Fruit fly (Drosophila melanogaster): ENCODE results near the gene Tim9b.

The Tim9b gene

DNA sequence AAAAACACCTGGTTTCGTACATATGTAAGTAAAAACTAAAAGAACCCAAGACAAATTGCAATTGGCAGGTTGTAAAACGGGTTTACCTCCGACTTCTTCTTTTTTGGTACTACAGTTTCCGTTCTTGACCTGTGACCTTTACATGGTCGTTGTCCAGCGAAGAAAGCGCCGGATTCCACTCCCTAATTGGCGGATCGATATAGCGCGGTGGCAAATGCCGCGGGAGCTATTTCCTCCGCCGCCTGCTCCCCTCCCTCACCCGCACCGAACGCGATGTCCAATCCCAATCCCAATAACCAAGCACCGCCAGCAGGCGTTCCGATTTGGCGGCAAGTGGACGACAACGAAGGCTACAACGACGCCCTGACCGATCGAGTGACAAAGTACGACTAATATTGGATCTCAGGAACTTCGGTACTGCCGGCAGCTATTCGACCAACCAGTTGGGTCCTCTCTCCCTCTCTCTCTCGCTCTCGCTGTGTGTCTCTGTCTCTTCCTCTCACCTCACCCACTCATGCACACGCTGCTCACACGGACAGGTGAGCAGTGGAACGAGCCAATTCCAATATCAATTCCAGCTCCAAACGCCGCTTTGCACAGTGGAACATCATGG, 44.4 kb upstream of the Tim9b start:
- no peak for TF ChIP-seq Rel (GFP tag; optimal IDR thresholded peaks at IDR 0.05)
- TF ChIP-seq Rel (tag; optimal IDR thresholded peaks at IDR 0.05) = no peak
- TF ChIP-seq dl (GFP tag; optimal IDR thresholded peaks at IDR 0.05; ENCODE audit: insufficient read depth in 1 of 2, partially characterized antibody in 2 of 2) = peak in 1 of 2 experiments; percentile 74
- TF ChIP-seq Hnf4 (GFP tag; optimal IDR thresholded peaks at IDR 0.05) = no peak
- TF ChIP-seq pan (optimal IDR thresholded peaks at IDR 0.05) = no peak
- no peak for TF ChIP-seq usp (GFP tag; optimal IDR thresholded peaks at IDR 0.05)
- no peak for TF ChIP-seq Mio (GFP tag; optimal IDR thresholded peaks at IDR 0.05)
- peak; percentile 85 for TF ChIP-seq Vsx2 (GFP tag; optimal IDR thresholded peaks at IDR 0.05; ENCODE audit: partially characterized antibody)
- no peak for TF ChIP-seq OdsH (GFP tag; optimal IDR thresholded peaks at IDR 0.05)
- TF ChIP-seq N (GFP tag; optimal IDR thresholded peaks at IDR 0.05) = no peak
- TF ChIP-seq jim (GFP tag; optimal IDR thresholded peaks at IDR 0.05) = no peak
- TF ChIP-seq Hr83 (GFP tag; optimal IDR thresholded peaks at IDR 0.05; ENCODE audit: poor library complexity, severe bottlenecking) = peak; percentile 53
- no peak for TF ChIP-seq GATAd (GFP tag; optimal IDR thresholded peaks at IDR 0.05)
- no peak for TF ChIP-seq fru (GFP tag; optimal IDR thresholded peaks at IDR 0.05)
- TF ChIP-seq Dfd (GFP tag; optimal IDR thresholded peaks at IDR 0.05) = no peak
- TF ChIP-seq HLH106 (tag; optimal IDR thresholded peaks at IDR 0.05) = no peak
- peak; percentile 90 for TF ChIP-seq Dif (GFP tag; optimal IDR thresholded peaks at IDR 0.05; ENCODE audit: partially characterized antibody)
- no peak for TF ChIP-seq Jra (GFP tag; optimal IDR thresholded peaks at IDR 0.05)

DNA sequence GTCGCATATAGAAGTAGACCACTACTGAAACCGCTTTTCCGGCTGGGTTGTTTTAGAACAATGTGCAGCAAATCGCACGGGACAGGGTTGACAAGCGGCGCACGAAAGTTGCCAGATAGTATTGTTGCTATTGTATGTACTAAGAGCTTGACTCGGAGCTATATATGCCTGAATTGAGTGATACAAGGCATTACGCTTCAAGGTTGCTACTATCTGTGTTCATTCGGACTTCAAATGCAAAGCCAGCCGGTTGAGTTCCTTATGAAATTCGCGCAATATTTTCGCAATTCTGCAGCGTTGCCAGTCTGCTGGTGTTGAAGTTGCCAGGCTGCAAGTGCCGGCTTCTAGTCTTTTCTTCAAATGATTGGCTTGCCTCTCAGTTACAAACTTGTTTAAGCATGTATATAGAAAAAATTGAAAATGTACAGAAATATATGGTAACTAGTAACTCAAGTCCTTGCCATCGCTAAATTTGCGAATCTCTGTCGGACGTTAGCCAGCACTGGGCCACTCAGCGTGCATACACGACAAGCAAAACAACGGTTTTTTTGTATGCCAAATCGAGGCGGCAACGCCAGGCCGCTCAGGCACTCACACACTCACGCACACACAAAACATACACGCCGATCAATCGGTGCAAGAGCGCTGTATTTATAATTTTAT, 33.6 kb upstream of the Tim9b start, which contains the start of the genes Ranbp21 and Elys:
Gene Ranbp21, minus strand, starts transcription at position 513 of the 663 bp plus-strand sequence.
Gene Elys, plus strand, starts transcription at position 549 of the 663 bp plus-strand sequence.
- TF ChIP-seq ey (GFP tag; optimal IDR thresholded peaks at IDR 0.05) (peak; percentile 59), foxo (GFP tag; optimal IDR thresholded peaks at IDR 0.05) (peak in 1 of 2 experiments; percentile 66), fru (GFP tag; optimal IDR thresholded peaks at IDR 0.05) (no peak), h (GFP tag; optimal IDR thresholded peaks at IDR 0.05) (no peak), Hnf4 (GFP tag; optimal IDR thresholded peaks at IDR 0.05) (no peak), Sp1 (GFP tag; optimal IDR thresholded peaks at IDR 0.05) (peak; percentile 24), Rel (GFP tag; optimal IDR thresholded peaks at IDR 0.05) (no peak), Rel (tag; optimal IDR thresholded peaks at IDR 0.05) (no peak), sv (GFP tag; optimal IDR thresholded peaks at IDR 0.05) (peak; percentile 0), psq (GFP tag; optimal IDR thresholded peaks at IDR 0.05) (peak; percentile 40), woc (GFP tag; optimal IDR thresholded peaks at IDR 0.05) (no peak), Mio (GFP tag; optimal IDR thresholded peaks at IDR 0.05) (no peak), jim (GFP tag; optimal IDR thresholded peaks at IDR 0.05) (no peak), OdsH (GFP tag; optimal IDR thresholded peaks at IDR 0.05) (no peak), Myc (optimal IDR thresholded peaks at IDR 0.05) (no peak), HLH106 (tag; optimal IDR thresholded peaks at IDR 0.05) (peak; percentile 56), Jra (GFP tag; optimal IDR thresholded peaks at IDR 0.05) (no peak), N (GFP tag; optimal IDR thresholded peaks at IDR 0.05) (no peak), CG9705 (GFP tag; optimal IDR thresholded peaks at IDR 0.05) (peak; percentile 44), Abd-B (GFP tag; optimal IDR thresholded peaks at IDR 0.05) (no peak), Dif (GFP tag; optimal IDR thresholded peaks at IDR 0.05; ENCODE audit: partially characterized antibody) (no peak), CG32264 (GFP tag; optimal IDR thresholded peaks at IDR 0.05) (no peak), Dfd (GFP tag; optimal IDR thresholded peaks at IDR 0.05) (no peak)

DNA sequence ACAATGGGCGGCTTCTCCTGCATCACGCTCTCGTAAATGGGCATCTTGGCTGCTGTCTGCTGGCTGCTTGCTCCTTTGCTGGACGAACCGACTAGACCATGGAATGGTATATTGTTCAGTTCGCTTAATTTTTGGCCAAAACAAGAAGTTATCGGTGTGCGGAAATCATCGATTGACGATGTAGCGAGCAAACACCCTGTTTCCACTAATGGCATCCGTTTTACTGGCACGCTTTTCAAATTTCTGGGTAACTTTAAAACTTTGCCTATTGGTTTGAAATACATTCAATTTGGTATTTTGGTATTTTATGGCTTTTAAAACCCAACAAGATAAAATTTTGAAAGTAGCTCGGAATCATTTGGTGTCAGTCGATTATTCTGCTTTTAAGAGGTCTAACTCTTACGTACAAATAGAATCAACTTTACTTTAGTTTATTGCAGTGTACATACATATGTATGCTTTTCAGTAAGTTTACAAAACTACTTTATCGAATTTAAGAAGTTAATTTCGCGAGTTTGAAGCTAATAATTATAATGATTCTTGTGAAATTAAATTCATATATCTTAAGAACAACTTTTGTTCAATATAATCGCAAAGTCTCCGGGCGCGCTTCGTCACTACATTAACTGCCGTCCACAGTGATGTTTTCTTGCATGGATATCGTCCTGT, 27.7 kb upstream of the Tim9b start, which contains the start of gene Arp10:
Gene Arp10, minus strand, starts transcription at position 304 of the 669 bp plus-strand sequence.
- peak; percentile 25 for TF ChIP-seq HLH106 (tag; optimal IDR thresholded peaks at IDR 0.05)
- TF ChIP-seq Sp1 (GFP tag; optimal IDR thresholded peaks at IDR 0.05) = peak; percentile 5
- no peak for TF ChIP-seq jim (GFP tag; optimal IDR thresholded peaks at IDR 0.05)
- TF ChIP-seq Hr78 (GFP tag; optimal IDR thresholded peaks at IDR 0.05) = no peak
- no peak for TF ChIP-seq rgr (GFP tag; optimal IDR thresholded peaks at IDR 0.05)
- no peak for TF ChIP-seq dmrt93B (GFP tag; optimal IDR thresholded peaks at IDR 0.05)
- no peak for TF ChIP-seq foxo (GFP tag; optimal IDR thresholded peaks at IDR 0.05)
- no peak for TF ChIP-seq Mio (GFP tag; optimal IDR thresholded peaks at IDR 0.05)
- peak; percentile 87 for TF ChIP-seq N (GFP tag; optimal IDR thresholded peaks at IDR 0.05)
- peak; percentile 11 for TF ChIP-seq h (GFP tag; optimal IDR thresholded peaks at IDR 0.05)
- no peak for TF ChIP-seq tai (GFP tag; optimal IDR thresholded peaks at IDR 0.05)
- TF ChIP-seq dl (GFP tag; optimal IDR thresholded peaks at IDR 0.05; ENCODE audit: insufficient read depth in 1 of 2, partially characterized antibody in 2 of 2) = no peak
- TF ChIP-seq usp (GFP tag; optimal IDR thresholded peaks at IDR 0.05) = no peak
- TF ChIP-seq sage (GFP tag; optimal IDR thresholded peaks at IDR 0.05) = no peak
- no peak for TF ChIP-seq CG32264 (GFP tag; optimal IDR thresholded peaks at IDR 0.05)
- TF ChIP-seq fru (GFP tag; optimal IDR thresholded peaks at IDR 0.05) = no peak
- no peak for TF ChIP-seq CrebA (GFP tag; optimal IDR thresholded peaks at IDR 0.05; ENCODE audit: borderline replicate concordance)
- TF ChIP-seq lola (GFP tag; optimal IDR thresholded peaks at IDR 0.05) = no peak
- TF ChIP-seq sv (GFP tag; optimal IDR thresholded peaks at IDR 0.05) = no peak
- TF ChIP-seq Rel (GFP tag; optimal IDR thresholded peaks at IDR 0.05) = no peak
- no peak for TF ChIP-seq Rel (tag; optimal IDR thresholded peaks at IDR 0.05)

Data from whole organism, wandering third instar larva.